Fruit fly (Drosophila melanogaster) whole organism, prepupa: ENCODE data around the gene Hs6st.

Experiments
- CG10631 ChIP-seq: fragments of 200-800 bp; sonication (Bioruptor generic); optimal IDR thresholded peaks from 2 replicates; lab custom pipeline; 2016; ENCODE audit warnings: missing biosample characterization, missing genetic modification characterization
- CG11294 ChIP-seq: fragments of 200-800 bp; sonication (Bioruptor generic); IDR thresholded peaks from 2 replicates; pipeline ENCODE4 v1.3.6; 2022; ENCODE audit warnings: missing biosample characterization, missing genetic modification characterization
- CG11902 ChIP-seq: fragments of 200-800 bp; sonication (Bioruptor generic); optimal IDR thresholded peaks from 3 replicates; lab custom pipeline; 2016; ENCODE audit warnings: missing biosample characterization, missing genetic modification characterization
- CG1621 ChIP-seq: fragments of 200-800 bp; sonication (Bioruptor generic); optimal IDR thresholded peaks from 3 replicates; lab custom pipeline; 2018; ENCODE audit warnings: missing biosample characterization, mild to moderate bottlenecking, missing genetic modification characterization
- CG3032 ChIP-seq: fragments of 200-800 bp; optimal IDR thresholded peaks from 2 replicates; lab custom pipeline; 2019; ENCODE audit warnings: missing biosample characterization, mild to moderate bottlenecking, missing genetic modification characterization, moderate library complexity
- CG31627 ChIP-seq: fragments of 200-800 bp; sonication (Bioruptor generic); optimal IDR thresholded peaks from 3 replicates; lab custom pipeline; 2016; ENCODE audit warnings: missing biosample characterization, missing genetic modification characterization
- CG3919 ChIP-seq: fragments of 200-800 bp; sonication (Bioruptor generic); optimal IDR thresholded peaks from 3 replicates; lab custom pipeline; 2016; ENCODE audit warnings: missing biosample characterization, missing genetic modification characterization
- CG6163 ChIP-seq: fragments of 200-800 bp; sonication (Bioruptor generic); IDR thresholded peaks from 3 replicates; pipeline ENCODE4 v1.3.6; 2022; ENCODE audit warnings: missing biosample characterization, missing genetic modification characterization
- CG6276 ChIP-seq: fragments of 200-800 bp; sonication (Bioruptor generic); optimal IDR thresholded peaks from 2 replicates; lab custom pipeline; 2017; ENCODE audit warnings: missing biosample characterization, mild to moderate bottlenecking, missing genetic modification characterization
- CG6854 ChIP-seq: fragments of 200-800 bp; sonication (Bioruptor generic); optimal IDR thresholded peaks from 2 replicates; lab custom pipeline; 2017; ENCODE audit warnings: missing biosample characterization, mild to moderate bottlenecking, missing genetic modification characterization
- CG8119 ChIP-seq: fragments of 200-800 bp; sonication (Bioruptor generic); IDR thresholded peaks from 3 replicates; pipeline ENCODE4 v1.3.6; 2022; ENCODE audit warnings: missing biosample characterization, missing genetic modification characterization
- CG8319 ChIP-seq: fragments of 200-800 bp; sonication (Bioruptor generic); optimal IDR thresholded peaks from 3 replicates; lab custom pipeline; 2016; ENCODE audit warnings: missing biosample characterization, missing genetic modification characterization
- CG8632 ChIP-seq: fragments of 200-800 bp; sonication (Bioruptor generic); optimal IDR thresholded peaks from 3 replicates; lab custom pipeline; 2016; ENCODE audit warnings: missing biosample characterization, missing genetic modification characterization
- Eip78C ChIP-seq: fragments of 200-800 bp; sonication (Bioruptor generic); peaks from one replicate; lab custom pipeline; 2016; ENCODE audit warnings: missing biosample characterization, missing genetic modification characterization
- Eip93F ChIP-seq: fragments of 200-800 bp; sonication (Bioruptor generic); optimal IDR thresholded peaks from 2 replicates; lab custom pipeline; 2016; ENCODE audit warnings: missing biosample characterization, mild to moderate bottlenecking, missing genetic modification characterization
- Hr38 ChIP-seq: sonication (Bioruptor generic); optimal IDR thresholded peaks from 2 replicates; lab custom pipeline; 2016; ENCODE audit warnings: missing biosample characterization, missing genetic modification characterization
- Hr4 ChIP-seq: fragments of 200-800 bp; sonication (Bioruptor generic); optimal IDR thresholded peaks from 3 replicates; lab custom pipeline; 2016; ENCODE audit warnings: missing biosample characterization, missing genetic modification characterization
- OdsH ChIP-seq: fragments of 200-800 bp; sonication (Bioruptor generic); optimal IDR thresholded peaks from 3 replicates; lab custom pipeline; 2016; ENCODE audit warnings: missing biosample characterization, missing genetic modification characterization
- Smox ChIP-seq: fragments of 200-800 bp; sonication (Bioruptor generic); optimal IDR thresholded peaks from 3 replicates; lab custom pipeline; 2016; ENCODE audit warnings: missing biosample characterization, missing genetic modification characterization
- achi ChIP-seq: fragments of 200-800 bp; sonication (Bioruptor generic); optimal IDR thresholded peaks from 3 replicates; lab custom pipeline; 2016; ENCODE audit warnings: missing biosample characterization, missing genetic modification characterization
- dsx ChIP-seq: fragments of 200-800 bp; optimal IDR thresholded peaks from 3 replicates; lab custom pipeline; 2019; ENCODE audit warnings: missing biosample characterization, mild to moderate bottlenecking, missing genetic modification characterization, moderate library complexity; ENCODE audit not compliant: poor library complexity, severe bottlenecking
- esn ChIP-seq: fragments of 200-800 bp; sonication (Bioruptor generic); optimal IDR thresholded peaks from 2 replicates; lab custom pipeline; 2016; ENCODE audit warnings: missing biosample characterization, mild to moderate bottlenecking, missing genetic modification characterization, moderate library complexity
- fd85E ChIP-seq: fragments of 200-800 bp; sonication (Bioruptor generic); optimal IDR thresholded peaks from 3 replicates; lab custom pipeline; 2016; ENCODE audit warnings: missing biosample characterization, missing genetic modification characterization
- fkh ChIP-seq: fragments of 200-800 bp; sonication (Bioruptor generic); optimal IDR thresholded peaks from 3 replicates; lab custom pipeline; 2017; ENCODE audit warnings: missing biosample characterization, mild to moderate bottlenecking, missing genetic modification characterization, moderate library complexity
- lz ChIP-seq: fragments of 200-800 bp; sonication (Bioruptor generic); optimal IDR thresholded peaks from 3 replicates; lab custom pipeline; 2016; ENCODE audit warnings: missing biosample characterization, missing genetic modification characterization
- net ChIP-seq: fragments of 200-800 bp; sonication (Bioruptor generic); optimal IDR thresholded peaks from 3 replicates; lab custom pipeline; 2016; ENCODE audit warnings: missing biosample characterization, missing genetic modification characterization
- pdm3 ChIP-seq: fragments of 200-800 bp; sonication (Bioruptor generic); optimal IDR thresholded peaks from 3 replicates; lab custom pipeline; 2016; ENCODE audit warnings: missing biosample characterization, missing genetic modification characterization
- spab ChIP-seq: fragments of 200-800 bp; sonication (Bioruptor generic); optimal IDR thresholded peaks from 2 replicates; lab custom pipeline; 2017; ENCODE audit warnings: missing biosample characterization, mild to moderate bottlenecking, missing genetic modification characterization, missing genetic modification reagents
- ss ChIP-seq, 2 experiments: fragments of 200-800 bp; sonication (Bioruptor generic); optimal IDR thresholded peaks; 2 replicates in 1 of 2; 3 replicates in 1 of 2; lab custom pipeline; 2017 to 2018; ENCODE audit warnings: mild to moderate bottlenecking in 2 of 2, missing biosample characterization in 2 of 2, missing genetic modification characterization in 2 of 2, moderate library complexity in 1 of 2
- svp ChIP-seq: fragments of 200-800 bp; sonication (Bioruptor generic); peaks from one replicate; lab custom pipeline; 2016; ENCODE audit warnings: missing biosample characterization, missing genetic modification characterization
- topi ChIP-seq: fragments of 200-800 bp; sonication (Bioruptor generic); optimal IDR thresholded peaks from 3 replicates; lab custom pipeline; 2016; ENCODE audit warnings: missing biosample characterization, missing genetic modification characterization
- vri ChIP-seq: fragments of 200-800 bp; sonication (Bioruptor generic); optimal IDR thresholded peaks from 3 replicates; lab custom pipeline; 2016; ENCODE audit warnings: missing biosample characterization, mild to moderate bottlenecking, missing genetic modification characterization

Hs6st gene

dm6 chr3R:20021152-20021769 lies 12.9 kb upstream of the Hs6st start, which contains the start of the genes PIG-L and psidin (continued):
- TF ChIP-seq Eip93F (GFP tag; lab: Kevin White, UChicago) (no peak), CG31627 (GFP tag; lab: Kevin White, UChicago) (peak; percentile 92), CG8319 (GFP tag; lab: Kevin White, UChicago) (peak; percentile 12), CG11294 (GFP tag; lab: Robert Waterston, UW) (peak; percentile 66), CG8632 (GFP tag; lab: Kevin White, UChicago) (peak; percentile 89), CG6163 (GFP tag; lab: Robert Waterston, UW) (peak; percentile 57; the same call in 2 of the 3 replicates), Hr4 (GFP tag; lab: Kevin White, UChicago) (peak; percentile 88), spab (GFP tag; lab: Kevin White, UChicago) (no peak), pdm3 (GFP tag; lab: Kevin White, UChicago) (peak; percentile 90), dsx (GFP tag; lab: Kevin White, UChicago) (no peak), CG3032 (tag; lab: Kevin White, UChicago) (peak; percentile 87), OdsH (GFP tag; lab: Kevin White, UChicago) (peak; percentile 87), achi (peak; percentile 84), ss (GFP tag; optimal IDR thresholded peaks at IDR 0.05; lab: Kevin White, UChicago) (no peak), esn (peak; percentile 89), Eip78C (GFP tag; lab: Kevin White, UChicago) (peak; percentile 96), topi (peak; percentile 75), CG3919 (GFP tag; lab: Kevin White, UChicago) (no peak), CG10631 (GFP tag; lab: Kevin White, UChicago) (peak; percentile 85), CG1621 (tag; lab: Kevin White, UChicago) (no peak)

dm6 chr3R:20013404-20013922 lies 5.2 kb upstream of the Hs6st start, which contains the start of the genes CG17190 and CG4836:
Gene CG17190 (minus strand): TSS chr3R:20013504.
Gene CG4836 (plus strand): TSS chr3R:20013872.
- no peak for TF ChIP-seq CG11902 (GFP tag; lab: Kevin White, UChicago)
- no peak for TF ChIP-seq Hr4 (GFP tag; lab: Kevin White, UChicago)
- TF ChIP-seq CG6276 (GFP tag; lab: Kevin White, UChicago): no peak
- TF ChIP-seq CG31627 (GFP tag; lab: Kevin White, UChicago): no peak
- no peak for TF ChIP-seq Smox (GFP tag; lab: Kevin White, UChicago)
- no peak for TF ChIP-seq net (GFP tag; lab: Kevin White, UChicago)
- no peak for TF ChIP-seq svp (GFP tag; lab: Kevin White, UChicago)
- no peak for TF ChIP-seq Hr38 (GFP tag; lab: Kevin White, UChicago)
- TF ChIP-seq CG11294 (GFP tag; lab: Robert Waterston, UW): no peak
- no peak for TF ChIP-seq fd85E (GFP tag; lab: Kevin White, UChicago)
- TF ChIP-seq CG8119 (GFP tag; lab: Robert Waterston, UW): no peak
- no peak for TF ChIP-seq CG6163 (GFP tag; lab: Robert Waterston, UW)
- TF ChIP-seq ss (GFP tag; optimal IDR thresholded peaks at IDR 0.05; lab: Kevin White, UChicago): no peak

dm6 chr3R:20012688-20013087 lies 4.4 kb upstream of the Hs6st start:
- TF ChIP-seq lz (GFP tag; lab: Kevin White, UChicago) (no peak), CG6854 (GFP tag; lab: Kevin White, UChicago) (no peak)

dm6 chr3R:20010942-20011341 lies 2.6 kb upstream of the Hs6st start:
- TF ChIP-seq lz (GFP tag; lab: Kevin White, UChicago) (no peak), fkh (GFP tag; lab: Kevin White, UChicago) (no peak), CG3032 (tag; lab: Kevin White, UChicago) (no peak), vri (GFP tag; lab: Kevin White, UChicago) (no peak)
